Worm (Caenorhabditis elegans): Measurements from ENCODE around the gene R04B5.7.

DNA sequence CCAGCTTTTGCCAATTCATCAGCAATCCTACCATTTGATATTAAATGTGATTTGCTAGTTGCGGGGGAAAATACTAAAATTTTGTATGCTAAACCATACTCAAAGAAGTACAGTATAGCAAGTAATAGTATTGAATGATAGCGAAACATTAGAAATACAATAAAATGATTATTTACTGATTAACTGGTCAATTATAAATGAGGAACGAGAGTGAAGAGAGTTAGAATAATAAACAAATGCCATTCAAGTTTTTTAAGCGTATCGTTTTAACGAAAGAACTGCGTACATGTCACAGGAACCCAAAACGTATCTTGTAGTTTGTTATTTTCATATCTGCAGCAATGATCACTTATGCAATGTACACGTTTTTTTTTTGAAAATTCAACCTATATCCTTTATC lies 8.1 kb upstream of the R04B5.7 start, which contains the start of gene ugt-47:
- TF ChIP-seq nhr-23 (tag; optimal IDR thresholded peaks at IDR 0.05) = no peak
- TF ChIP-seq zag-1 (tag; optimal IDR thresholded peaks at IDR 0.05) = no peak
- no peak for TF ChIP-seq fos-1 (tag; optimal IDR thresholded peaks at IDR 0.05)
- no peak for TF ChIP-seq ama-1 (optimal IDR thresholded peaks at IDR 0.05)
- TF ChIP-seq snpc-4 (tag; optimal IDR thresholded peaks at IDR 0.05) = no peak
- no peak for TF ChIP-seq sea-2 (GFP tag; optimal IDR thresholded peaks at IDR 0.05)
